Worm (Caenorhabditis elegans) whole organism, L3 larva: ENCODE measurements around the gene T13C2.2.

Experiments
- R02D3.7 ChIP-seq: fragments of 150-350 bp; optimal IDR thresholded peaks from 2 replicates; lab custom pipeline; 2014; ENCODE audit warnings: missing biosample characterization, missing genetic modification characterization
- aly-2 ChIP-seq: fragments of 150-350 bp; optimal IDR thresholded peaks from 2 replicates; lab custom pipeline; 2014; ENCODE audit warnings: missing biosample characterization, missing genetic modification characterization
- ama-1 ChIP-seq: fragments of 150-350 bp; optimal IDR thresholded peaks from 2 replicates; lab custom pipeline; 2018
- ceh-16 ChIP-seq: sonication (generic microtip); optimal IDR thresholded peaks from 2 replicates; lab custom pipeline; 2017; ENCODE audit warnings: missing biosample characterization, missing genetic modification characterization
- ceh-28 ChIP-seq: fragments of 150-350 bp; optimal IDR thresholded peaks from 2 replicates; lab custom pipeline; 2014; ENCODE audit warnings: missing biosample characterization, missing genetic modification reagents, missing genetic modification characterization
- ceh-82 ChIP-seq: fragments of 150-350 bp; optimal IDR thresholded peaks from 2 replicates; lab custom pipeline; 2014; ENCODE audit warnings: missing biosample characterization, missing genetic modification characterization
- ceh-9 ChIP-seq: sonication (generic microtip); optimal IDR thresholded peaks from 2 replicates; lab custom pipeline; 2018; ENCODE audit warnings: missing biosample characterization, missing genetic modification characterization
- daf-12 ChIP-seq: fragments of 150-350 bp; optimal IDR thresholded peaks from 2 replicates; lab custom pipeline; 2014; ENCODE audit warnings: missing biosample characterization, missing genetic modification reagents, missing genetic modification characterization
- egl-27 ChIP-seq: sonication (generic microtip); optimal IDR thresholded peaks from 4 replicates; lab custom pipeline; 2017; ENCODE audit warnings: missing biosample characterization, missing genetic modification reagents, missing genetic modification characterization
- egl-5 ChIP-seq: fragments of 150-350 bp; optimal IDR thresholded peaks from 2 replicates; lab custom pipeline; 2017; ENCODE audit warnings: missing biosample characterization, missing genetic modification reagents, missing genetic modification characterization, inconsistent platforms
- elt-1 ChIP-seq: fragments of 150-350 bp; optimal IDR thresholded peaks from 2 replicates; lab custom pipeline; 2014; ENCODE audit warnings: missing biosample characterization, missing genetic modification characterization
- elt-2 ChIP-seq: sonication (generic microtip); optimal IDR thresholded peaks from 2 replicates; lab custom pipeline; 2016; ENCODE audit warnings: missing genetic modification reagents, mild to moderate bottlenecking, missing genetic modification characterization, missing compliant biosample characterization
- elt-3 ChIP-seq, 3 experiments: fragments of 150-350 bp in 1 of 3; sonication (generic microtip) in 2 of 3; optimal IDR thresholded peaks; 2 replicates in 2 of 3; 4 replicates in 1 of 3; lab custom pipeline; 2014 to 2017; ENCODE audit warnings: missing biosample characterization in 3 of 3, missing genetic modification characterization in 3 of 3
- eor-1 ChIP-seq, 2 experiments: fragments of 150-350 bp; optimal IDR thresholded peaks; 2 replicates each; lab custom pipeline; 2014 to 2018; ENCODE audit warnings: missing biosample characterization in 2 of 2, missing genetic modification characterization in 2 of 2
- fkh-10 ChIP-seq: sonication (generic microtip); optimal IDR thresholded peaks from 2 replicates; lab custom pipeline; 2017; ENCODE audit warnings: missing biosample characterization, missing genetic modification reagents, missing genetic modification characterization
- fkh-2 ChIP-seq: fragments of 150-350 bp; optimal IDR thresholded peaks from 2 replicates; lab custom pipeline; 2014; ENCODE audit warnings: missing biosample characterization, missing genetic modification reagents, missing genetic modification characterization
- fos-1 ChIP-seq: fragments of 150-350 bp; optimal IDR thresholded peaks from 2 replicates; lab custom pipeline; 2014; ENCODE audit warnings: missing biosample characterization, missing genetic modification characterization
- hmg-11 ChIP-seq: sonication (generic microtip); optimal IDR thresholded peaks from 2 replicates; lab custom pipeline; 2016; ENCODE audit warnings: missing genetic modification characterization, missing compliant biosample characterization
- jun-1 ChIP-seq: fragments of 150-350 bp; optimal IDR thresholded peaks from 2 replicates; lab custom pipeline; 2014; ENCODE audit warnings: missing biosample characterization, missing genetic modification reagents, missing genetic modification characterization
- lin-15B ChIP-seq: fragments of 150-350 bp; optimal IDR thresholded peaks from 2 replicates; lab custom pipeline; 2014; ENCODE audit warnings: missing biosample characterization, missing genetic modification characterization
- lin-39 ChIP-seq: fragments of 150-350 bp; optimal IDR thresholded peaks from 2 replicates; lab custom pipeline; 2018; ENCODE audit warnings: missing biosample characterization, missing genetic modification reagents, missing genetic modification characterization
- lsy-12 ChIP-seq: sonication (generic microtip); optimal IDR thresholded peaks from 2 replicates; lab custom pipeline; 2016; ENCODE audit warnings: mild to moderate bottlenecking, missing genetic modification characterization, missing compliant biosample characterization
- mdl-1 ChIP-seq: fragments of 150-350 bp; optimal IDR thresholded peaks from 2 replicates; lab custom pipeline; 2014; ENCODE audit warnings: missing biosample characterization, missing genetic modification characterization
- mml-1 ChIP-seq: fragments of 150-350 bp; sonication (generic microtip); optimal IDR thresholded peaks from 3 replicates; lab custom pipeline; 2014; ENCODE audit warnings: missing biosample characterization, missing genetic modification characterization
- nfya-1 ChIP-seq: sonication (generic microtip); optimal IDR thresholded peaks from 2 replicates; lab custom pipeline; 2017; ENCODE audit warnings: missing genetic modification characterization, mild to moderate bottlenecking, missing compliant biosample characterization, antibody characterized with exemption, moderate library complexity; ENCODE audit not compliant: insufficient read depth
- nhr-11 ChIP-seq: fragments of 150-350 bp; optimal IDR thresholded peaks from 2 replicates; lab custom pipeline; 2014; ENCODE audit warnings: missing biosample characterization, missing genetic modification characterization
- nhr-12 ChIP-seq: fragments of 150-350 bp; optimal IDR thresholded peaks from 2 replicates; lab custom pipeline; 2014; ENCODE audit warnings: missing biosample characterization, missing genetic modification characterization
- nhr-23 ChIP-seq: fragments of 150-350 bp; optimal IDR thresholded peaks from 2 replicates; lab custom pipeline; 2014; ENCODE audit warnings: missing biosample characterization, missing genetic modification reagents, missing genetic modification characterization
- nhr-237 ChIP-seq: fragments of 150-350 bp; optimal IDR thresholded peaks from 2 replicates; lab custom pipeline; 2014; ENCODE audit warnings: missing biosample characterization, missing genetic modification characterization
- nhr-25 ChIP-seq: sonication (generic microtip); optimal IDR thresholded peaks from 2 replicates; lab custom pipeline; 2017; ENCODE audit warnings: missing biosample characterization, missing genetic modification characterization
- nhr-43 ChIP-seq: sonication (generic microtip); optimal IDR thresholded peaks from 2 replicates; lab custom pipeline; 2016; ENCODE audit warnings: mild to moderate bottlenecking, missing genetic modification characterization, missing compliant biosample characterization; ENCODE audit not compliant: poor library complexity, severe bottlenecking
- nhr-76 ChIP-seq: fragments of 150-350 bp; sonication (generic microtip); optimal IDR thresholded peaks from 5 replicates; lab custom pipeline; 2014; ENCODE audit warnings: missing biosample characterization, missing genetic modification characterization
- nhr-77 ChIP-seq: fragments of 150-350 bp; optimal IDR thresholded peaks from 2 replicates; lab custom pipeline; 2014; ENCODE audit warnings: missing biosample characterization, missing genetic modification characterization
- pha-4 ChIP-seq: fragments of 150-350 bp; optimal IDR thresholded peaks from 2 replicates; lab custom pipeline; 2014; ENCODE audit warnings: missing biosample characterization, missing genetic modification reagents, missing genetic modification characterization
- pqm-1 ChIP-seq: fragments of 150-350 bp; optimal IDR thresholded peaks from 2 replicates; lab custom pipeline; 2017; ENCODE audit warnings: missing biosample characterization, missing genetic modification characterization, inconsistent platforms
- sea-2 ChIP-seq: fragments of 150-350 bp; sonication (generic microtip); optimal IDR thresholded peaks from 4 replicates; lab custom pipeline; 2014; ENCODE audit warnings: missing biosample characterization, missing genetic modification reagents, missing genetic modification characterization
- skn-1 ChIP-seq: fragments of 150-350 bp; optimal IDR thresholded peaks from 2 replicates; lab custom pipeline; 2014; ENCODE audit warnings: missing biosample characterization, missing genetic modification characterization
- snpc-4 ChIP-seq: fragments of 150-350 bp; optimal IDR thresholded peaks from 2 replicates; lab custom pipeline; 2014; ENCODE audit warnings: missing biosample characterization, missing genetic modification characterization
- tbx-2 ChIP-seq: sonication (generic microtip); optimal IDR thresholded peaks from 2 replicates; lab custom pipeline; 2016; ENCODE audit warnings: mild to moderate bottlenecking, missing genetic modification characterization, missing compliant biosample characterization
- unc-39 ChIP-seq: sonication (generic microtip); optimal IDR thresholded peaks from 4 replicates; lab custom pipeline; 2017; ENCODE audit warnings: missing biosample characterization, missing genetic modification characterization
- unc-62 ChIP-seq: fragments of 150-350 bp; sonication (generic microtip); optimal IDR thresholded peaks from 4 replicates; lab custom pipeline; 2014; ENCODE audit warnings: missing biosample characterization, missing genetic modification reagents, missing genetic modification characterization
- ztf-4 ChIP-seq: fragments of 150-350 bp; optimal IDR thresholded peaks from 2 replicates; lab custom pipeline; 2014; ENCODE audit warnings: missing biosample characterization, missing genetic modification characterization

T13C2.2 gene

ce11 chrII:6842009-6842408, 50.0 kb downstream of the T13C2.2 start:
- TF ChIP-seq unc-62 (GFP tag; lab: Kevin White, UChicago) (no peak), nhr-23 (tag; lab: Kevin White, UChicago) (no peak), ceh-9 (tag; lab: Kevin White, UChicago) (no peak), elt-2 (no peak), fkh-10 (no peak), hmg-11 (tag; lab: Kevin White, UChicago) (no peak), jun-1 (tag; lab: Kevin White, UChicago) (no peak), pha-4 (no peak), nhr-43 (tag; lab: Kevin White, UChicago) (no peak), tbx-2 (tag; lab: Kevin White, UChicago) (no peak), fos-1 (tag; lab: Kevin White, UChicago) (no peak), ztf-4 (tag; lab: Kevin White, UChicago) (no peak), aly-2 (no peak), nhr-11 (tag; lab: Kevin White, UChicago) (no peak), ama-1 (lab: Kevin White, UChicago) (no peak)

- TF ChIP-seq ceh-82: no peak
- TF ChIP-seq ceh-9 (tag; lab: Kevin White, UChicago): no peak
- peak; percentile 87 for TF ChIP-seq jun-1 (tag; lab: Kevin White, UChicago)
- no peak for TF ChIP-seq ceh-16 (tag; lab: Kevin White, UChicago)
- peak; percentile 54 for TF ChIP-seq R02D3.7 (tag; lab: Kevin White, UChicago)
- no peak for TF ChIP-seq nhr-11 (tag; lab: Kevin White, UChicago)
- no peak for TF ChIP-seq nhr-237 (tag; lab: Kevin White, UChicago)
- TF ChIP-seq mml-1 (tag; lab: Kevin White, UChicago): no peak
- peak; percentile 73 for TF ChIP-seq unc-62 (GFP tag; lab: Kevin White, UChicago)
- no peak for TF ChIP-seq fkh-2 (tag; lab: Kevin White, UChicago)
- TF ChIP-seq lin-39: peak; percentile 49
- TF ChIP-seq egl-5 (tag; lab: Kevin White, UChicago): no peak
- peak; percentile 95 for TF ChIP-seq pqm-1 (tag; lab: Kevin White, UChicago)
- peak; percentile 73 for TF ChIP-seq lsy-12 (tag; lab: Kevin White, UChicago)
- TF ChIP-seq pha-4: peak; percentile 93
- TF ChIP-seq fos-1 (tag; lab: Kevin White, UChicago): peak; percentile 36
- peak; percentile 80 for TF ChIP-seq nhr-25 (tag; lab: Kevin White, UChicago)
- TF ChIP-seq skn-1 (tag; lab: Kevin White, UChicago): peak; percentile 73
- TF ChIP-seq egl-27 (tag; lab: Kevin White, UChicago): peak; percentile 99
- peak; percentile 83 for TF ChIP-seq elt-1 (tag; lab: Kevin White, UChicago)
- no peak for TF ChIP-seq fkh-10
- TF ChIP-seq nfya-1 (tag; lab: Kevin White, UChicago): peak; percentile 85
- TF ChIP-seq eor-1 (tag; optimal IDR thresholded peaks at IDR 0.05; lab: Kevin White, UChicago): no peak
- peak; percentile 31 for TF ChIP-seq ama-1 (lab: Kevin White, UChicago)
- TF ChIP-seq nhr-77 (tag; lab: Kevin White, UChicago): no peak
- peak; percentile 73 to 97 (median 76) for TF ChIP-seq elt-3 (tag; optimal IDR thresholded peaks at IDR 0.05; lab: Kevin White, UChicago)
- no peak for TF ChIP-seq ztf-4 (tag; lab: Kevin White, UChicago)
- no peak for TF ChIP-seq aly-2
- TF ChIP-seq lin-15B: no peak
- TF ChIP-seq tbx-2 (tag; lab: Kevin White, UChicago): peak; percentile 83
- no peak for TF ChIP-seq nhr-12 (tag; lab: Kevin White, UChicago)
- TF ChIP-seq nhr-76 (tag; lab: Kevin White, UChicago): peak; percentile 44
- TF ChIP-seq hmg-11 (tag; lab: Kevin White, UChicago): peak; percentile 37
- peak; percentile 95 for TF ChIP-seq nhr-43 (tag; lab: Kevin White, UChicago)
- TF ChIP-seq unc-39: no peak
- peak; percentile 94 for TF ChIP-seq nhr-23 (tag; lab: Kevin White, UChicago)
- TF ChIP-seq sea-2 (GFP tag; lab: Kevin White, UChicago): no peak
- peak; percentile 100 for TF ChIP-seq elt-2
- peak; percentile 90 for TF ChIP-seq ceh-28 (tag; lab: Kevin White, UChicago)
- TF ChIP-seq daf-12 (tag; lab: Kevin White, UChicago): no peak
- peak; percentile 84 for TF ChIP-seq snpc-4
- peak; percentile 56 for TF ChIP-seq mdl-1
Observed at ce11 chrII:6842651-6843118, 50.7 kb downstream of the T13C2.2 start.
